Fruit fly (Drosophila melanogaster): ENCODE data around the gene knk.

knk gene

DNA sequence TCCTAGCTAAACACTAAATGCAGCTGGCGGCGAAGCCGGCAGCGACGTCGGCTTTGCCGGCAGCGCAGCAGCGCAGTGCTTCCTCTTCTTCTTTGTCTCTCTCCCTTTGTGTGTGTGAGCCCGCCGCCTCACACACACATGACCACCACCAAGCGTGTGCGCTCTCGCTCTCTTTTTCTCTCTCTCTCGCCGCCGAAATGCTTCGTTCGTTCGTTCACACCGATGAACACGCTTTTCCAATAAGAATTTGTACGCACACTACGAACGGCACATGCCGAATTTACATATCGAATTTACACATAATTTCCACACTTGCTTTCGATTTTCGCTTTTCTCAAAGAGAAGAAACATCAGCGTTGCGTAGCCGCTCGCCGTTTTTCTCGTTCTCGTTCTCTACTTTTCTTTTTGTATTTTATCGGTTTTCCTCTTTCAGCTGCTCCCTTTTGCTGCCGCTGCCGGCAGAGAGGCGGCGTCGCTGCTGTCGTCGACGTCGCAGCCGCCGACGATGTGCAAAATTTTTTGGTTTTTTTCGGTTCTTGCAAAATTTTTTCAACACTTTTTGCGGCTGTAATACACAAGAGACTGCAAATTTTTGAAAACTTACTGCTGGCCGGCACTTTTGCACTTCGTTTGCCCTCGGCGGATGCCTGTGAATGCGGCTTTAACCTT lies 16.1 kb downstream of the knk start:
- TF ChIP-seq h (optimal IDR thresholded peaks at IDR 0.05) (no peak), insv (optimal IDR thresholded peaks at IDR 0.05) (peak; percentile 79)

DNA sequence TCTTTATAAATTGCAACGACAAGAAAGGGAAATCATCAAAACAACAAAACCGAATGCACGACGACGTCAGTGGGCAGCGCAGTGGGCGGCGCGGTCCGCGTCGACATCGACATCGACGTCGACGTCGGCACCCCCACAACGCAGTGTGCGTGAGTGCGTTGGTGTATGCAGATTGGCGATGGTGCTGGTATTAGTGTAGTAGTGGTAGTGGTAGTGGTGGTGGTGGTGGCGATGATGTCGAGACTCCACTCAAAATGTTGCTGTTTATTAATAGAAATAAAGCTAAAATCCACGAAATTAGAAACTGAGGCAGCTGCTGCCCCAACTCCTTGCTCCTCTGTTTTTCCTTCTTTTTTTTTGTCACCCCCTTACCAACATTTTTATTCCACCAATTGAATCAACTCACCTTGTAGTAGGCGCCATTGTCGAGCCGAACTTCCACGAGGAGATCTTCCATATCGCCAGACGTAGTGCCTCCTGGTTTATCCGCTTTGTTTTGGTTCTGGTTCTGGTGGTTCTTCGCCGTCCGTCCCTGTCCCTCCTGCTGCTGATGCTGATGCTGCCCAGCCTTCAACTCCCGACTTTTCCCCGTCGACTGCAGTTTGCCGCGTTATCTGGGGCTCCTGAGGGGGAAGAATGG lies 17.1 kb downstream of the knk start:
- no peak for TF ChIP-seq ttk (optimal IDR thresholded peaks at IDR 0.05)
- TF ChIP-seq Sin3A (optimal IDR thresholded peaks at IDR 0.05), result no peak
- no peak for TF ChIP-seq psq (optimal IDR thresholded peaks at IDR 0.05)
- no peak for TF ChIP-seq h (optimal IDR thresholded peaks at IDR 0.05)
- no peak for TF ChIP-seq Myc (optimal IDR thresholded peaks at IDR 0.05)
- no peak for TF ChIP-seq insv (optimal IDR thresholded peaks at IDR 0.05)

DNA sequence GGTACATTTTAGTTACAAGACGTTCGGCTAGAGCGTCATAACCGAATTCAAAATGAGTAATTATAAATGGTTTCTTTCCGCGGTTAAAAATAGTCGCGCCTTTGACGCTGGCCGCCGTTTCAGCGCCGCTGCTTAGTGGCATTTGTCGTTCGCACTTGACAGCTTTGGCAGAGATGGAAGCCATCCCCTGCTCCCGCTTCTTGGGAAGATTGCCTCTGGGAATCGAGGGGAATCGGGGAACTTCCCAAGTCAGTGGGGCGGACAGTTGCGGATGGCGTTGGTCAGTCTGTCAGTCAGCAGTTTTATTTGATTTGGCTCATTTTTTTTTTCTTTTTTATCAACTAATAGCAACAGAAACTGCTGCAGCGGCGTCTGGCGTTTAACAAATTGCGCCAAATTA lies 18.7 kb downstream of the knk start:
- no peak for TF ChIP-seq h (optimal IDR thresholded peaks at IDR 0.05)
- TF ChIP-seq ttk (optimal IDR thresholded peaks at IDR 0.05), result no peak
- no peak for TF ChIP-seq Sin3A (optimal IDR thresholded peaks at IDR 0.05)
- no peak for TF ChIP-seq insv (optimal IDR thresholded peaks at IDR 0.05)
- TF ChIP-seq Myc (optimal IDR thresholded peaks at IDR 0.05), result no peak
- no peak for TF ChIP-seq psq (optimal IDR thresholded peaks at IDR 0.05)

DNA sequence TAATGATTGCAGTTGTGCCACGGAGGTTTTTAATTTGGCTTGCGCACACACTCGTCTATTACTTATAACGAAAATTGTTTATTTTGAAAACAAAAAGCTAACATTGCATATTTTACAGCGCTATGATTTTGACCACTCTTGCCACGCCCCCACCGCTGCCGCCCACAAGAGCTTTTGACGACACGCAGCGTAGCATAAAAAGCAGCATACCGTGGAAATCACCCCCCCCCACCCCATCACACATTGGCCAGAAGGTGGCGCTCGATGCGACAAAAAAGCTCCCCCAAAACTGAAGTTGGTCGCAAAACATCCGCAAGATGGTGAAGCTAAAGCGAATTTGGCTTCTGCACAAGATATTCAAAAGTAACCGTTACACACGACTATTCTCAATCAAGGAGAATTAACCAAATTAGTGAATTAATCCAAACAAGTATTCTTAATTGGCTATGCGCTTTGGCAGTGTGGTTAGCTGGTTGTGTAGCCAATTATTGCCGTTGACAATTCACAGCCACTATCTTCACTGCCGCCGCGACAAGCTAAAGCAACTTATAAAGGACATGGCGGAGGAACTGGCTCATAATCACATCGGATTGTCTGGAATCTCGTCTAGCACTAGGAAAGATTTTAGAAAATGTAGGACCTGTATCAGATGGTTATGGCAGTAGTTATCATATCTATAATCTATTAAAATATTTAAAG lies 24.8 kb downstream of the knk start:
- TF ChIP-seq psq (optimal IDR thresholded peaks at IDR 0.05), result no peak

DNA sequence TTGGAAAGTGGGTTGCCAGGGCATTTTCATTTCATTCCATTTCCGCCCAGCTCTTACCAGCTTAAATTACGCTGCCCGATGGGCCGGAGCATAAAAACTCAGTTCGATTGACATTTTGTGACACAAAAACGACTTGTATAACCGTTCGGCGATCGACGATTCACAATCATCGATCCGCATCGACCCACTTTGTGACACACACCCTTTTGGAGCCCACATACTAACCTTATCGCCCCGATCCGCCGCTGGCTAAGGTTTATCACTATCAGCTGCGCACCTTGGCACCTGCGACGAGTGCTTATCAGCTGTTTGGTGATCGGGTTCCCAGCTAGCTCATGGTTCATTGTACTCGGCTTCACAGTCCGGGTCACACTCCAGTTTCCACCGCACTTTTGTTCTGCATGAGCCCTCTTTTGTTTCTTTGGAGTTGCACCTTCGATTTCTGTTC lies 26.0 kb downstream of the knk start:
- no peak for TF ChIP-seq ttk (optimal IDR thresholded peaks at IDR 0.05)
- no peak for TF ChIP-seq h (optimal IDR thresholded peaks at IDR 0.05)

DNA sequence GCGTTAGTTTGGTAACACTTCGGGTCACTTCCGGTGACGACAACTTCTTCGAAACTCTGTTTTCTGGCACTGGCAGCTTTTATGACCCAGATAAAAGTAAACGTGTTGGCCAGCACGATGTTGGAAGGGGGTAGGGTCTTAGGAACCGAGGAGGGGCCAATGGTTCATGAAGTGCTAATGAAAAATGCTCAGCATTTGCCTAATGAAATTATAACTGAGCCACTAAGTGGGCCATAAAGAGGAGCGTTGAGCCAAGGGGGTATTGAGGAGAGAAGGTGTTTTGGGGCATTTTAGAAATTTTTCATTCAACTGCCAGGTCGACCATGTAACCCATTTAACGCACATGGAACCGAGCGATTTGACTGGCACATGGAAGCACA lies 27.2 kb downstream of the knk start:
- TF ChIP-seq Myc (optimal IDR thresholded peaks at IDR 0.05) (no peak), h (optimal IDR thresholded peaks at IDR 0.05) (no peak), ttk (optimal IDR thresholded peaks at IDR 0.05) (no peak), insv (optimal IDR thresholded peaks at IDR 0.05) (no peak), psq (optimal IDR thresholded peaks at IDR 0.05) (no peak), Sin3A (optimal IDR thresholded peaks at IDR 0.05) (no peak)

DNA sequence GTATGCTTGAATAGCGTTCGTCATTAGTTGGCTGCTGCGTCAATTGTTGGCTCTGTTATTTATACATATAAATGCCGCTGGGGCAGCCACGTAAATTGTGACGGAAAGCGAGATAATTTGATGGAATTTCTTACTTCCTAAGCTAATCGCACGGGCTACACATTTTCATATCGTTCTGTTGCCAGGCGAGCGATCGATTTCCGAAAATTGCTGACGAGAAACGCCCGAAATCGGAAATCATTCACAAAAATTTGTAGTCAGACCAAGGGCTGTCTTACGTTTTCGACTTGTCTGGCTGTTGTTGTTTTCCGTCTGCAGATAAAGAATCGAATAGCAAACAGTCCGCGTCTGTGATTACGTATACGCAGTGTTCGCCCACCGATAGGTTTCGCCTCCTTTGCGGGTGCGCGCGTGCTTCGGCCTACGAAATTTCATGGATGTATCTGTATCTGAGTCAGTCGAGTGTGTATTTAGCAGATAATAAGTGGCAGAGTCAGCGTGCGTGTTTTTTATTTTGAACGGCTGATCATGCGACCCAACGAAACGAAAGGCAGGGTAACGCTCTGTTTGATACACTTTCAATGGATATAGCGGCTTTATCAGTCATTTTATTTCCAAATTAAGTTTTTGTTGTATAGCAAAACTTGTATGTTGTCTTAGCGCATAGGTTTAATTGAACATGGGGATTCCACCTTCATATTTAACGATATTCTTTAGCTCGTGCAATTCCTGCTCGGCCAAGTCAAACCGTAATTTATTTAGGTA lies 27.8 kb downstream of the knk start:
- TF ChIP-seq Myc (optimal IDR thresholded peaks at IDR 0.05), result no peak
- no peak for TF ChIP-seq psq (optimal IDR thresholded peaks at IDR 0.05)
- no peak for TF ChIP-seq h (optimal IDR thresholded peaks at IDR 0.05)
- TF ChIP-seq ttk (optimal IDR thresholded peaks at IDR 0.05), result no peak
- TF ChIP-seq Sin3A (optimal IDR thresholded peaks at IDR 0.05), result no peak
- no peak for TF ChIP-seq insv (optimal IDR thresholded peaks at IDR 0.05)

DNA sequence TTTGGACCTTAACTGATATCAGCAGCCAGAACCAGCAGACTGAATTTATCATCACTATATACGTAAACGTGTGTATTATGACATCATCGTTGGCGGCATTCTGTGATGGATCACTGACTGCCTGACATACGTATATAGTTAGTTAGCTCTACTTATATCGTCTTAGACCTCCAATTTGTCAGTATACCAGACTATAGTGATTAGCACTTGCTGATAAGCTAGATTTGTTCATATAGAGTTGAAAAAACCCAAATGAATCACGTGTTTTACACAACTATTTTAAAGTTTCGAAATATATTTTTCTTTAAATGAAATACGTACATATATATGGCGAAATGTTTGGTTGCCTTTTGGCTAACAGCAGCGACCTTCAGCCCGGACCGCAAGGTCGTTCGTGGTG lies 29.7 kb downstream of the knk start:
- TF ChIP-seq Sin3A (optimal IDR thresholded peaks at IDR 0.05) (no peak), Myc (optimal IDR thresholded peaks at IDR 0.05) (no peak), psq (optimal IDR thresholded peaks at IDR 0.05) (no peak), h (optimal IDR thresholded peaks at IDR 0.05) (no peak), insv (optimal IDR thresholded peaks at IDR 0.05) (no peak), ttk (optimal IDR thresholded peaks at IDR 0.05) (no peak)

DNA sequence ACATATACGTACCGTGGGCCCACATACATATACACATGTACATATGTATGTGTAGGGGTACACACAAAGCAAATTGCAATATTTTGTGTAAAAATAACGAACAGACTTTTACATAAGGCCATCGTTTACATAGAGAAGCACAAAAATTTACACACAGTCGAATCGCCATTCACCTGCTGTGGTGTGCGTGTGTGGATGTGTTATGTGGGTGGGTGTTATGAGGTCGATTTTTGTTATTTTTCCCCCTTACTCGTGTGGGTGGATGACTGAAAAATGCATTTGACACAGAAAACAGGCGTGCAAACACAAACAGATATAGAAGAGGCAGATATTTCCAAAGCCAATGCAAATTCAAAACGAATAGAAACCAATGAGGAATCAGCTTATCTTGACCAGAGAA lies 30.4 kb downstream of the knk start:
- TF ChIP-seq ttk (optimal IDR thresholded peaks at IDR 0.05) (no peak), insv (optimal IDR thresholded peaks at IDR 0.05) (no peak), Sin3A (optimal IDR thresholded peaks at IDR 0.05) (no peak), h (optimal IDR thresholded peaks at IDR 0.05) (no peak), Myc (optimal IDR thresholded peaks at IDR 0.05) (no peak), psq (optimal IDR thresholded peaks at IDR 0.05) (no peak)

DNA sequence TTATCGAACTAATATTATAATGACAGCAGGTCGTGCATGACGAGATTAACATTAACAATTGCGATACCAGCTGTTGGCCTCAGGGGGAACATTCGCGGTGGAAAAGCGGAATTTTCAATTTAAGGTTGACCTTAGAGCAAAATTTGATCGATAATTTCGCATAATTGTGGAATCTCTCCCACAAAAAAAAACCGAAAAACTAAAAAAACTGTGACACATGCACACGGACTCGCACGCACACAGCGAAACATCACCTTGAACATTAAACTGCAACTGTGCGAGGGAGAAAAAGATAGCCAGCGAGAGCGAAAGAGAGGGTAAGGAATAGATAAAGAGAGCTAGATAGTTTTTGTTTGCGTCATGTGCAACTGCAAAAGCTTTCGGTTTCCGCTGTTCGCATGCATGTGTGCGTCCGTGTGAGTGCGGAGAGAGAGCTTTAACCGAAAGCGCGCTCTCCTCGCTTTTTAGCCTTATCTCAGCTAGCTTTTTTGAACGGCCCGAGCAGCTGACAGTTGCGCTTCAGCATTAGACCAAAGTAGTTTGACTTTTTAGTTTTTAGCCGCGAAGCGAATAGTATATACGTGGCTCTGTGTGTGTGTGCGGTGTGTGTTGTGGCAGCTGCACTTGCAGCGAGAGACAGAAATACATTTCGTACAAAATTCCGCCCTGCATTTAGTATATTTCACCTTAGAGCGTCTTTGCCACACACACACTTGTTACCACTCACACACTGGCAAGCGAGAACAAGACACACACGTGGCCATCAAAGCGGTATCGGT lies 32.0 kb downstream of the knk start:
- TF ChIP-seq Myc (optimal IDR thresholded peaks at IDR 0.05), result no peak
- no peak for TF ChIP-seq h (optimal IDR thresholded peaks at IDR 0.05)
- TF ChIP-seq insv (optimal IDR thresholded peaks at IDR 0.05), result no peak
- TF ChIP-seq psq (optimal IDR thresholded peaks at IDR 0.05), result no peak
- TF ChIP-seq Sin3A (optimal IDR thresholded peaks at IDR 0.05), result no peak
- no peak for TF ChIP-seq ttk (optimal IDR thresholded peaks at IDR 0.05)

DNA sequence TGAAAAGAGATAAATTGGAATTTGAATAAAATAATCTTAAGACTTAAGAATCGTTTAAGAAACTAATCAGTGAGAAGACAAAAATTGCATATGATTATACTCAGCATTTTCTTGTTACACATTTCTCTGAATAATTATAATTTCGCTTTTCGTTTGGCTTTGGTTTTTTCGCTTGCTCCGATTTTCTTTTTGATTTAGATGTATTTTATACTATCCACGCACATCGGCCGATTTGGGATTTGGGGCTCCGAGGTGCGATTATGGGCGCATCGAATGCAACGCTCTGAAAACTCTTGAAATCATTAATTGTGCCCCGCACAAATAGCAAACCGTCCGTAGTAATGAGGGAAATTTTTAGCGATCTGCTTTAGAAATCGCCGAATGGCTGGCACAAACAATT lies 34.0 kb downstream of the knk start:
- TF ChIP-seq insv (optimal IDR thresholded peaks at IDR 0.05) (no peak), ttk (optimal IDR thresholded peaks at IDR 0.05) (no peak), h (optimal IDR thresholded peaks at IDR 0.05) (no peak), psq (optimal IDR thresholded peaks at IDR 0.05) (no peak), Sin3A (optimal IDR thresholded peaks at IDR 0.05) (no peak), Myc (optimal IDR thresholded peaks at IDR 0.05) (no peak)

DNA sequence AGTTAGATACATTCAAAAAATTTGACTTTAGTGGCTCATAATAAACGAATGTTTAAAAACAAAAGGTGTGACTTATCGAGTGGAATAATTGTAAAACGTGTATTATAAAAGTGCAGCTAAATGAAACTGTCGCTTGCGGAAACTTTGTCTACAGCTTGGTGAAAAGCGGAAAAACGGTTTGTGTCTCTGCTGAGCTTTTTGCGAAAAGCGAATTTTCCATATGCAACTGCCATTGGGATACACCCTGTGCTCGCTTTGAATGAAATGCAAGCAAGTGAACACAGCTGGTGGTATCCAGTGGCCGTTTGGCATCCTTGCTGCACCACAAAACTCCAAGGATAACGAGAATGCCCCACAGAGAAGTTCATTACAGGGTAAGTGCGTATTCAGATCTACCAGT lies 34.6 kb downstream of the knk start:
- TF ChIP-seq Myc (optimal IDR thresholded peaks at IDR 0.05) (no peak), insv (optimal IDR thresholded peaks at IDR 0.05) (no peak), h (optimal IDR thresholded peaks at IDR 0.05) (no peak), Sin3A (optimal IDR thresholded peaks at IDR 0.05) (no peak), ttk (optimal IDR thresholded peaks at IDR 0.05) (no peak), psq (optimal IDR thresholded peaks at IDR 0.05) (no peak)
